Fruit fly (Drosophila melanogaster): Measurements from ENCODE around the gene nmo.

Gene nmo

DNA sequence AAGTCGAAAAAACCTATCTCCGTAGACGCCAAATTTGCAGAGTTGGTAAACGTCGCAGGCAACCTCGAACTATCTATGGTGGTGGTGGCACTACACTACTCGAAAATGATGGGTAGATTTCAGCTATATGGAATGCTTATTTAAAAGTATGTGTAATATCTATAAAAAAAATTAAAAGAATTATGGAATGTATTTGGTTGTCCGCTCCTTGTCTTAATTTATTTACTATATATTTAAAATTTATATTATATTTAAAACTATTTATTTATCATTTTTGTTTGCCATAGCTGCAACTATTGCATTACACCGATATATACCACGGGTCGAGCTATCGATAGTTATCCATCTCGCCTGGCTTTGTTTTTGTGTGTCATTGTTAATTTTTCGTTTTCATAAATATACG is 2.8 kb upstream of the nmo start, which contains the start of the genes HP4 and CG8209 (continued):
- TF ChIP-seq CG8319 (GFP tag; optimal IDR thresholded peaks at IDR 0.05) (peak; percentile 74), esn (GFP tag; optimal IDR thresholded peaks at IDR 0.05) (peak; percentile 83), Eip93F (GFP tag; optimal IDR thresholded peaks at IDR 0.05) (no peak), CG4318 (GFP tag; optimal IDR thresholded peaks at IDR 0.05) (no peak), CG34406 (GFP tag; optimal IDR thresholded peaks at IDR 0.05) (peak; percentile 81), Sox102F (GFP tag; optimal IDR thresholded peaks at IDR 0.05) (no peak), cyc (GFP tag; optimal IDR thresholded peaks at IDR 0.05) (peak; percentile 74), Eip78C (GFP tag) (peak; percentile 91), CG15336 (GFP tag; IDR thresholded peaks at IDR 0.05) (peak; percentile 77), fd85E (GFP tag; optimal IDR thresholded peaks at IDR 0.05) (no peak), Hr38 (GFP tag; optimal IDR thresholded peaks at IDR 0.05) (no peak), acj6 (GFP tag; optimal IDR thresholded peaks at IDR 0.05) (peak; percentile 77), CG6854 (GFP tag; optimal IDR thresholded peaks at IDR 0.05) (peak; percentile 5), CG11902 (GFP tag; optimal IDR thresholded peaks at IDR 0.05) (peak; percentile 71), Eip75B (GFP tag; optimal IDR thresholded peaks at IDR 0.05) (peak; percentile 60), CG11762 (GFP tag; optimal IDR thresholded peaks at IDR 0.05; ENCODE audit: insufficient read depth) (no peak), topi (GFP tag; optimal IDR thresholded peaks at IDR 0.05) (peak; percentile 71), CG1621 (tag; optimal IDR thresholded peaks at IDR 0.05) (peak; percentile 49), CG6808 (GFP tag; optimal IDR thresholded peaks at IDR 0.05) (no peak), eg (GFP tag; IDR thresholded peaks at IDR 0.05) (no peak), CG6792 (GFP tag; optimal IDR thresholded peaks at IDR 0.05) (peak; percentile 65), net (GFP tag; optimal IDR thresholded peaks at IDR 0.05) (peak; percentile 20), CG32006 (GFP tag; optimal IDR thresholded peaks at IDR 0.05) (peak; percentile 41), ss (GFP tag; optimal IDR thresholded peaks at IDR 0.05) (peak in 1 of 2 experiments; percentile 45), CG8119 (GFP tag; IDR thresholded peaks at IDR 0.05) (peak; percentile 66; the same call in 2 of the 3 replicates), achi (GFP tag; optimal IDR thresholded peaks at IDR 0.05) (peak; percentile 84), CG3919 (GFP tag; optimal IDR thresholded peaks at IDR 0.05) (no peak), fkh (GFP tag; optimal IDR thresholded peaks at IDR 0.05) (peak; percentile 59)

DNA sequence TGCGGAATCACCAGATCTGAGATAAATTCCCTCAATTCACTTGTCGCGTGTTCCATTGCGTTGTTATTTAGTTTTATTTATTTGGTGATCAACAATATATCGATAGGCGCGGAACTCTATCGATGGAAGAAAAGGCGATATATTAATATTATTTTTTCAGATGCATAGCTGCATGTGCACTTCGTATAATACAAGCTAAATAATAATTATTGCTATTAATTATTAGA is 383 bp upstream of the nmo start, which contains the start of gene Pop4:
Pop4 (minus strand) TSS at position 101 of the 227 bp plus-strand sequence.
- TF ChIP-seq acj6 (GFP tag; optimal IDR thresholded peaks at IDR 0.05) = no peak
- no peak for TF ChIP-seq CG6163 (GFP tag; IDR thresholded peaks at IDR 0.05)
- TF ChIP-seq svp (GFP tag) = no peak
- no peak for TF ChIP-seq CG8119 (GFP tag; IDR thresholded peaks at IDR 0.05)
- no peak for TF ChIP-seq net (GFP tag; optimal IDR thresholded peaks at IDR 0.05)
- no peak for TF ChIP-seq dac (GFP tag; optimal IDR thresholded peaks at IDR 0.05)

DNA sequence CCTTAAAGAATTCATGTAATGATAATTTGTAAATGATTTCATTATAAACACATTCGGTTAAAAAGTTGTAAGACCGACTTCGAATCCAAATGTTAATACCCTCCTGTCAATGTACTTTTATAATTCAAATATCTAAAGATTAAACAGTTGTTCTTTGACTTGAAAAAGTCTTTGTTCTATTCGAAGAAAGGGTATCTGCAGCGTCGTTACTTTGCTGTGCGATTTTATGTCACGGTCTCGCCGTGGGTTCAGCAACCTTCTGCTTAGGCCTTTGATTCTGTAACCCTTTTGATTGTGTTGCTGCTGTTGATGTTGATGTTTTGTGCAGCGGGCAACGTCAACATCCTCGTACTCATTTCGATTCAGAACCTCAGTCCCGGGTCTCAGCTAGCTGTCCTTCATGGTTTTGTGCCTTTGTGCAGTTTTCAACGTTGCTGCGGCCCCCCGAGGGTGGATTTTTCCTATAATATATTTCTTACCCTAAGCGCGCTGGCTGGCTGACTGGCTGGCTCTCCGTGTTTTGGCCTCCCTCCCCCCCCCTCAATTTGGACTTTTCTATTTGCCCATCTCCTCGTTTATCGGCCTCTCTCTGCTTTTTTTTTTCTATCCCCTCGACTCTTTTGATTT is 2.5 kb downstream of the nmo start:
- TF ChIP-seq vri (GFP tag; optimal IDR thresholded peaks at IDR 0.05) = no peak
- TF ChIP-seq Eip78C (GFP tag) = peak; percentile 54

DNA sequence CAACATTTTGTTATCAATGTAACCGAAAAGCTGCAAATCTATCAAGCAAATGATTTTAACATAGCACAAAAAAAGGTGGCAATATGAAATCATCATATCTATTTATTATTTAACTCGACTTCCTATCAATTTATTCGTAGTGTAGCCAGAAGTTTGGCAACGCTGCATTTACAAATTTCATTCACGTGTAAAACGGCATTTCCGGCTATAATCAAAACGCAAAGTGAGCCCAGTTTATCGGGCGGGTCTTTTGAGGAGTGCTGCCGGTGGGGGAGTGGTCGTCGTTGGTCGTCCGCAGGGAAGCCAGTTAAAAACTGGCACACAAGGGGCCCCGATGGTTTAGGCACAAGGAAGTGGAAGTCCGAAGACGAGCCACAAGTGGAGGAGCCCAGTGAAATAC is 3.1 kb downstream of the nmo start:
- TF ChIP-seq Eip78C (GFP tag) = peak; percentile 21
- TF ChIP-seq achi (GFP tag; optimal IDR thresholded peaks at IDR 0.05) = no peak

DNA sequence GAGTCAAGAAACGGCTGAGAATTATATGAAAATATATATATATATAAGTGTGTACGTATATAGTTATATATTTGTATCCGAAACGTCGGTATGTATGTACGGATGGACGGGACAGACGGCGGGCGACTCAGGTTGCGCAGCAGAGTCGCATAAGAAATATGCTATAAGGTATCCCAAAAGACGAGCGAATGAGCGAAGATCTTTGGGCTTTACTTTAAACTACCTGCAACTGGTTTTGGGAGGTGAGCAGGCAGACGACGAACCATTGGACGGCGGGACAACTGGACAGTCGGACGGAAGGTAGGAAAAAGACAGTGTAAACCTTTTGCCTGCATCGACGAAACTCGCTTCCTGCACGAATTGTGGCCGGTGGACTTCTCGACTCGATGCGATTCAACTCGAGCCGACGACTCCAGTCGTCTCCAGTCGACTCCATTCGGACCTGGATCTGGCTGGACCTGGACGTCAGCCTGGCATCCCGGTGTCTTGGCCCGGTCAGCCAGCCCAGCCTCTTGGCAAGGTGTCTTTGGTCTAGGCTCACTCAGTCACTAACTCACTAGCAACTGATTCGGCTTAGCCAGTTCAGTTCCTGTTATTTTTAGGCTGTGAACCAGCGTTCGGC is 4.9 kb downstream of the nmo start:
- TF ChIP-seq Eip78C (GFP tag) = peak; percentile 28
- no peak for TF ChIP-seq CG11294 (GFP tag; IDR thresholded peaks at IDR 0.05)
- no peak for TF ChIP-seq dac (GFP tag; optimal IDR thresholded peaks at IDR 0.05)
- no peak for TF ChIP-seq CG34406 (GFP tag; optimal IDR thresholded peaks at IDR 0.05)
- TF ChIP-seq Ets96B (tag; optimal IDR thresholded peaks at IDR 0.05) = no peak
- TF ChIP-seq lz (GFP tag; optimal IDR thresholded peaks at IDR 0.05) = no peak
- TF ChIP-seq CG15336 (GFP tag; IDR thresholded peaks at IDR 0.05) = no peak
- TF ChIP-seq Met (GFP tag; optimal IDR thresholded peaks at IDR 0.05) = no peak
- TF ChIP-seq cyc (GFP tag; optimal IDR thresholded peaks at IDR 0.05) = no peak
- peak; percentile 16 for TF ChIP-seq dsx (GFP tag; optimal IDR thresholded peaks at IDR 0.05; ENCODE audit: poor library complexity, severe bottlenecking)
- no peak for TF ChIP-seq Sox14 (GFP tag; optimal IDR thresholded peaks at IDR 0.05)
- TF ChIP-seq ss (GFP tag; optimal IDR thresholded peaks at IDR 0.05) = peak; percentile 4 to 69
- TF ChIP-seq esn (GFP tag; optimal IDR thresholded peaks at IDR 0.05) = no peak
- TF ChIP-seq eg (GFP tag; IDR thresholded peaks at IDR 0.05) = no peak
- TF ChIP-seq CG6163 (GFP tag; IDR thresholded peaks at IDR 0.05) = no peak
- TF ChIP-seq CG6854 (GFP tag; optimal IDR thresholded peaks at IDR 0.05) = peak; percentile 8
- no peak for TF ChIP-seq Eip75B (GFP tag; optimal IDR thresholded peaks at IDR 0.05)
- TF ChIP-seq CG6276 (GFP tag; optimal IDR thresholded peaks at IDR 0.05) = no peak
- no peak for TF ChIP-seq salr (GFP tag; optimal IDR thresholded peaks at IDR 0.05)
- no peak for TF ChIP-seq CG8119 (GFP tag; IDR thresholded peaks at IDR 0.05)
- TF ChIP-seq vri (GFP tag; optimal IDR thresholded peaks at IDR 0.05) = no peak
- TF ChIP-seq CG1621 (tag; optimal IDR thresholded peaks at IDR 0.05) = no peak
- no peak for TF ChIP-seq CG16779 (tag; optimal IDR thresholded peaks at IDR 0.05)
- TF ChIP-seq svp (GFP tag) = no peak
- TF ChIP-seq CG11902 (GFP tag; optimal IDR thresholded peaks at IDR 0.05) = no peak

Data from whole organism, prepupa.